Fruit fly (Drosophila melanogaster) whole organism: ENCODE data around the gene CG44329.

ENCODE experiments used
- CG8478 ChIP-seq: fragments of >200 bp; optimal IDR thresholded peaks from 2 replicates; lab custom pipeline; 2018; ENCODE audit warnings: inconsistent platforms
- Dll ChIP-seq: fragments of >200 bp; optimal IDR thresholded peaks from 2 replicates; lab custom pipeline; 2017
- EcR ChIP-seq, 2 experiments: fragments of >200 bp; optimal IDR thresholded peaks; 2 replicates each; lab custom pipeline; 2017; ENCODE audit warnings: missing biosample characterization in 2 of 2, missing genetic modification characterization in 2 of 2, missing genetic modification reagents in 2 of 2
- pan ChIP-seq: fragments of >200 bp; optimal IDR thresholded peaks from 2 replicates; lab custom pipeline; 2017
- psq ChIP-seq: fragments of >200 bp; optimal IDR thresholded peaks from 2 replicates; lab custom pipeline; 2017
- usp ChIP-seq: fragments of >200 bp; optimal IDR thresholded peaks from 2 replicates; lab custom pipeline; 2017; ENCODE audit warnings: missing biosample characterization, missing genetic modification characterization, mixed read lengths

The CG44329 gene

DNA sequence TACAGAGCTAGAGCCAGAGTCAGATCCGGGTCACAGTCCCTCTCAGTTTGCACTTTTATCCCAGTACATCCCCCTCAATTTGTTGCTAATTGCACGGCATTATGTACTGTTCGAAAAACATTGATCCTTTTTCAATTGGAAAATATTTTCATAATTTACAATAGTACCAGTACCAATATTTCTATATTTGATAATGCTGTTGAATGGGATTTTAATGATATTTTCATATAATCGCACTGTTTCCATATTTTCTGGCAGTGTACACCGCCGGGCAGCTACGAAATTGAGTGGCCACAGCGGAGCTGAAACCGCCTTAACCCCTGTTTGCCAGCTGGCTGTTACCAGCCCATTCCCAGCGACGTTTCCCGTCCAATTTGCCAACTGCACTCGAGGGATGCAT is 12.1 kb downstream of the CG44329 start:
- TF ChIP-seq Dll (lab: Kevin White, UChicago) (no peak), pan (no peak), usp (no peak), EcR (GFP tag; optimal IDR thresholded peaks at IDR 0.05; lab: Kevin White, UChicago) (no peak), psq (no peak), CG8478 (lab: Kevin White, UChicago) (no peak)

DNA sequence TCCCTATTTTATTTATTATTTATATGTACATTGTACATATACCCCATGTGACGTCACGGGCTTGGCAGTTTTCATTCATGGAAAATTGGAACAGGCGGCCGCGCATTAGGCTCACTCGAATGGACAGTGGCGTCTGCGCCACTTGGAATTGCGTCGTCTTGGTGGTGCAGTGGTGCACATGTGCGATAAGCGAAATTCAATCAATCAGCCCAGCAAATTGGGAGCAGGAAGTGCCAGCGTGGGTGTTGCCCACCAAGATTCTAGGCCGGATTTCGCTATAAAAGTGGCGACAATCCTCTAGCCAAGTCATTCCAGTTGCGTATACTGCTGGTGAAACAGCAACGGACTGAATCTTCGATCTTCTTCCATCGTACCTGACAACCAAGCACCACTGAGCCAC is 20.9 kb downstream of the CG44329 start, which contains the start of gene CG12239:
Gene CG12239 (plus strand): TSS at position 301 of the 400 bp plus-strand sequence.
- TF ChIP-seq psq (no peak), CG8478 (lab: Kevin White, UChicago) (no peak), EcR (GFP tag; optimal IDR thresholded peaks at IDR 0.05; lab: Kevin White, UChicago) (no peak)

DNA sequence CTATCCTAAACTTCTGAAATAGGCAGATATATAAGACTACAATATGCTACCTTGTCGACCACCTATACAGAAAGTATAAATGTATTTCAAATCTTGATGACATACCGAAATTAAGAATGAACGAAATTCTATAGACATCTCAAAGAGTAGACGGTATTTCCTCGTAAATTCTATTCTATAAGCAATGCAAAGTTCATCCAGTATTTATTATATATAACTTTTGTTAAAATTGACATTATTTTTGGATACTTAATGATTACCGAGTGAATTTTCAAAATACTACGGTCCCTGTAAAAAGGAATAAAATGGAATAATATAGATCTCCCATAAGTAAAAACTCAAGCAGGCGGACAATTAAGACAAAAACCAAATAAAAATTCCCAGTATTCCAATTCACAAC is 23.6 kb downstream of the CG44329 start, which contains the start of gene CG15767:
Gene CG15767 (plus strand): TSS at position 301 of the 400 bp plus-strand sequence.
- TF ChIP-seq CG8478 (lab: Kevin White, UChicago): no peak
- TF ChIP-seq usp: no peak
- no peak for TF ChIP-seq EcR (GFP tag; optimal IDR thresholded peaks at IDR 0.05; lab: Kevin White, UChicago)
- no peak for TF ChIP-seq pan
- TF ChIP-seq psq: no peak
- TF ChIP-seq Dll (lab: Kevin White, UChicago): no peak

dm6 chrX:5786559-5786958 is 26.2 kb downstream of the CG44329 start:
- TF ChIP-seq CG8478 (lab: Kevin White, UChicago) (no peak), psq (no peak), usp (no peak), EcR (GFP tag; optimal IDR thresholded peaks at IDR 0.05; lab: Kevin White, UChicago) (no peak), pan (no peak), Dll (lab: Kevin White, UChicago) (no peak)

dm6 chrX:5783260-5784040 is 29.3 kb downstream of the CG44329 start:
- TF ChIP-seq EcR (GFP tag; optimal IDR thresholded peaks at IDR 0.05; lab: Kevin White, UChicago) (no peak), usp (no peak), psq (no peak), CG8478 (lab: Kevin White, UChicago) (no peak), Dll (lab: Kevin White, UChicago) (no peak), pan (no peak)

dm6 chrX:5781520-5781919 is 31.3 kb downstream of the CG44329 start, which contains the start of gene CG3108:
Gene CG3108 (minus strand): TSS chrX:5781620.
- TF ChIP-seq pan: no peak
- TF ChIP-seq Dll (lab: Kevin White, UChicago): no peak
- no peak for TF ChIP-seq CG8478 (lab: Kevin White, UChicago)
- no peak for TF ChIP-seq EcR (GFP tag; optimal IDR thresholded peaks at IDR 0.05; lab: Kevin White, UChicago)
- no peak for TF ChIP-seq usp
- no peak for TF ChIP-seq psq

dm6 chrX:5776547-5776946 is 36.2 kb downstream of the CG44329 start, which contains the start of gene CG42264:
Gene CG42264 (minus strand): TSS chrX:5776647.
- no peak for TF ChIP-seq psq
- no peak for TF ChIP-seq usp
- no peak for TF ChIP-seq pan
- TF ChIP-seq CG8478 (lab: Kevin White, UChicago): no peak
- TF ChIP-seq EcR (GFP tag; optimal IDR thresholded peaks at IDR 0.05; lab: Kevin White, UChicago): no peak
- no peak for TF ChIP-seq Dll (lab: Kevin White, UChicago)

DNA sequence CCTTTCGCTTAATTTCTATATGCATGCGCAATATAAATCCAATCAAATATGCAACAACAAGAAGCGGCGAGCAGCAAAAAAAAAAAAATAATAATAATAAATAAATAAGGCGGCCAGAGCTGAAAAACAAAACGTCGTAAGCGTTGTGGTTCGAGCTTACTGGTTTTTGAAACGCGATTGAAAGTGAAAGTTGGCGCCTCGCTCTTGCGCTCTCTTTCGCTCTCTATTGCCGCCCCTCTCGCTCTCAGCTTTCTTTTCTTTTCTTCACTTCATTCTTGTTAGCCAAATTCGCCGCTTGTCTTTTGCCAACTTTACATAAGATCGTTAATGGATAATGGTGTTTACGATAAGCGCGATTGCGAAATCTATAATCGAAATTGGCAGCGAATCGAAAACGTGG is 40.4 kb downstream of the CG44329 start:
- no peak for TF ChIP-seq pan
- no peak for TF ChIP-seq Dll (lab: Kevin White, UChicago)
- no peak for TF ChIP-seq CG8478 (lab: Kevin White, UChicago)
- TF ChIP-seq usp: no peak
- TF ChIP-seq psq: no peak
- TF ChIP-seq EcR (GFP tag; optimal IDR thresholded peaks at IDR 0.05; lab: Kevin White, UChicago): no peak

- TF ChIP-seq Dll (lab: Kevin White, UChicago) (peak; percentile 5), psq (no peak)
Measured at dm6 chrX:5770730-5771181, 42.0 kb downstream of the CG44329 start, which contains the start of gene CG3097. Gene CG3097 (minus strand): TSS chrX:5770780.

DNA sequence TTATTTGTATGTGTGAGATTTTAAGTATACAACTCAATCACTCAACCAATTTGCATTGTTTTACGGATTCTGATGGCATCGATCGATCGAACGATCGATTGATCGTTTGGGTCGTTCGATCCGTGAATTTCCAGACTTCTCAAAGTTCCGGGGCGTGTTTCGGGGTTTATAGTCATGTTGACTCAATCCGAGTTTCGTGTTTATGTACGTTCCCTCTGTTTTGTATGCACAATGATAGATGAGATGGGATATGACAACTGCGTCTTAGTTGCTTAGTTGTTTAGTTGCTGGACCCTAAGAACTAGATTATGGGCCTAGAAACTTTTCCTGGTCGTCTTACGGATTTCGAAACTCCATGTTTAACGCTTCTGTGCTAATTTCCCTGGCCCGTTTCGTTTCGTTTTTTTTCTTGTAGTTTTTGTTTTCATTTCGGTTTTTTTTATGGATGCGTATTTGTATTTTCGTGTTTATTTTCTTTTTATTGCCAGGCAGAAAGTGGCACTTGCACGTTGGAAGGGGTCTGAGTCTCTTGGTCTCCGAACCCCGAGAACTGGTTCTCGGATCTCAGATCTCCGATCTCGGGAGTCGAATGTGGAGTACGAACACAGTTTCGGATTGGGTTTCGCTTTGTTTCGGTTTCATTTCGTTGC is 44.0 kb downstream of the CG44329 start:
- TF ChIP-seq usp (no peak), CG8478 (lab: Kevin White, UChicago) (no peak), Dll (lab: Kevin White, UChicago) (no peak), psq (no peak), pan (no peak), EcR (GFP tag; optimal IDR thresholded peaks at IDR 0.05; lab: Kevin White, UChicago) (no peak)

dm6 chrX:5766732-5767131 is 46.0 kb downstream of the CG44329 start:
- no peak for TF ChIP-seq usp
- TF ChIP-seq EcR (GFP tag; optimal IDR thresholded peaks at IDR 0.05; lab: Kevin White, UChicago): no peak
- TF ChIP-seq Dll (lab: Kevin White, UChicago): no peak
- no peak for TF ChIP-seq psq
- no peak for TF ChIP-seq pan
- TF ChIP-seq CG8478 (lab: Kevin White, UChicago): no peak

dm6 chrX:5764001-5764892 is 48.5 kb downstream of the CG44329 start, which contains the start of the genes MAPk-Ak2 and CG42699:
Gene MAPk-Ak2 (minus strand): TSS chrX:5764203.
Gene CG42699 (plus strand): TSS chrX:5764553.
- TF ChIP-seq pan (no peak), psq (no peak), usp (no peak), EcR (GFP tag; optimal IDR thresholded peaks at IDR 0.05; lab: Kevin White, UChicago) (no peak), Dll (lab: Kevin White, UChicago) (no peak), CG8478 (lab: Kevin White, UChicago) (no peak)
